Fruit fly (Drosophila melanogaster) whole organism, prepupa: ENCODE measurements around the gene CG13243.

Source experiments
- Blimp-1 ChIP-seq: fragments of 200-800 bp; sonication (Bioruptor generic); optimal IDR thresholded peaks from 3 replicates; lab custom pipeline; 2017; ENCODE audit warnings: missing biosample characterization, missing genetic modification characterization, mild to moderate bottlenecking, moderate library complexity, missing genetic modification reagents
- CG3032 ChIP-seq: fragments of 200-800 bp; optimal IDR thresholded peaks from 2 replicates; lab custom pipeline; 2019; ENCODE audit warnings: missing biosample characterization, mild to moderate bottlenecking, missing genetic modification characterization, moderate library complexity
- CG34406 ChIP-seq: fragments of 200-800 bp; sonication (Bioruptor generic); optimal IDR thresholded peaks from 3 replicates; lab custom pipeline; 2016; ENCODE audit warnings: missing biosample characterization, missing genetic modification characterization
- CG6854 ChIP-seq: fragments of 200-800 bp; sonication (Bioruptor generic); optimal IDR thresholded peaks from 2 replicates; lab custom pipeline; 2017; ENCODE audit warnings: missing biosample characterization, mild to moderate bottlenecking, missing genetic modification characterization
- CG9139 ChIP-seq: fragments of 200-800 bp; sonication (Bioruptor generic); optimal IDR thresholded peaks from 3 replicates; lab custom pipeline; 2017; ENCODE audit warnings: missing biosample characterization, mild to moderate bottlenecking, missing genetic modification characterization
- OdsH ChIP-seq: fragments of 200-800 bp; sonication (Bioruptor generic); optimal IDR thresholded peaks from 3 replicates; lab custom pipeline; 2016; ENCODE audit warnings: missing biosample characterization, missing genetic modification characterization
- Sox102F ChIP-seq: fragments of 200-800 bp; sonication (Bioruptor generic); optimal IDR thresholded peaks from 2 replicates; lab custom pipeline; 2016; ENCODE audit warnings: missing biosample characterization, mild to moderate bottlenecking, missing genetic modification characterization
- Sox14 ChIP-seq: fragments of 200-800 bp; sonication (Bioruptor generic); optimal IDR thresholded peaks from 3 replicates; lab custom pipeline; 2016; ENCODE audit warnings: missing biosample characterization, missing genetic modification characterization
- dsx ChIP-seq: fragments of 200-800 bp; optimal IDR thresholded peaks from 3 replicates; lab custom pipeline; 2019; ENCODE audit warnings: missing biosample characterization, mild to moderate bottlenecking, missing genetic modification characterization, moderate library complexity; ENCODE audit not compliant: poor library complexity, severe bottlenecking
- esn ChIP-seq: fragments of 200-800 bp; sonication (Bioruptor generic); optimal IDR thresholded peaks from 2 replicates; lab custom pipeline; 2016; ENCODE audit warnings: missing biosample characterization, mild to moderate bottlenecking, missing genetic modification characterization, moderate library complexity
- fd85E ChIP-seq: fragments of 200-800 bp; sonication (Bioruptor generic); optimal IDR thresholded peaks from 3 replicates; lab custom pipeline; 2016; ENCODE audit warnings: missing biosample characterization, missing genetic modification characterization
- pdm3 ChIP-seq: fragments of 200-800 bp; sonication (Bioruptor generic); optimal IDR thresholded peaks from 3 replicates; lab custom pipeline; 2016; ENCODE audit warnings: missing biosample characterization, missing genetic modification characterization
- ss ChIP-seq, 2 experiments: fragments of 200-800 bp; sonication (Bioruptor generic); optimal IDR thresholded peaks; 2 replicates in 1 of 2; 3 replicates in 1 of 2; lab custom pipeline; 2017 to 2018; ENCODE audit warnings: mild to moderate bottlenecking in 2 of 2, missing biosample characterization in 2 of 2, missing genetic modification characterization in 2 of 2, moderate library complexity in 1 of 2

dm6 chr2L:15853826-15854225, 1.4 kb downstream of the CG13243 start, which contains the start of gene Tektin-A:
- TF ChIP-seq CG6854 (GFP tag; lab: Kevin White, UChicago): no peak
- no peak for TF ChIP-seq Sox102F (GFP tag; lab: Kevin White, UChicago)
- no peak for TF ChIP-seq dsx (GFP tag; lab: Kevin White, UChicago)
- TF ChIP-seq CG34406: no peak
- no peak for TF ChIP-seq Blimp-1 (GFP tag; lab: Kevin White, UChicago)
- no peak for TF ChIP-seq OdsH (GFP tag; lab: Kevin White, UChicago)
- TF ChIP-seq CG3032 (tag; lab: Kevin White, UChicago): no peak
- no peak for TF ChIP-seq pdm3 (GFP tag; lab: Kevin White, UChicago)
- TF ChIP-seq Sox14 (GFP tag; lab: Kevin White, UChicago): no peak
- no peak for TF ChIP-seq ss (GFP tag; optimal IDR thresholded peaks at IDR 0.05; lab: Kevin White, UChicago)
- no peak for TF ChIP-seq esn (GFP tag; lab: Kevin White, UChicago)
- TF ChIP-seq CG9139: no peak
- TF ChIP-seq fd85E (GFP tag; lab: Kevin White, UChicago): no peak
